Worm (Caenorhabditis elegans) whole organism, L1 larva: ENCODE results near the gene Y54F10BM.13.

Experiments
- C04F5.9 ChIP-seq: sonication (generic microtip); optimal IDR thresholded peaks from 2 replicates; lab custom pipeline; 2016; ENCODE audit warnings: missing genetic modification characterization, missing compliant biosample characterization
- F16B12.6 ChIP-seq: fragments of 150-350 bp; optimal IDR thresholded peaks from 2 replicates; lab custom pipeline; 2014; ENCODE audit warnings: missing biosample characterization, missing genetic modification characterization
- Y116A8C.19 ChIP-seq: sonication (generic microtip); optimal IDR thresholded peaks from 2 replicates; lab custom pipeline; 2016; ENCODE audit warnings: missing compliant biosample characterization, missing genetic modification characterization, borderline replicate concordance
- aha-1 ChIP-seq: fragments of 150-350 bp; optimal IDR thresholded peaks from 2 replicates; lab custom pipeline; 2014; ENCODE audit warnings: missing biosample characterization, missing genetic modification characterization
- aly-2 ChIP-seq: fragments of 150-350 bp; optimal IDR thresholded peaks from 2 replicates; lab custom pipeline; 2014; ENCODE audit warnings: missing biosample characterization, missing genetic modification characterization
- ama-1 ChIP-seq: fragments of 150-350 bp; optimal IDR thresholded peaks from 2 replicates; lab custom pipeline; 2014
- ceh-63 ChIP-seq: fragments of 200-800 bp; sonication (Bioruptor generic); optimal IDR thresholded peaks from 2 replicates; lab custom pipeline; 2018; ENCODE audit warnings: mild to moderate bottlenecking, missing genetic modification characterization, missing compliant biosample characterization
- ceh-8 ChIP-seq: fragments of 200-800 bp; sonication (Bioruptor generic); optimal IDR thresholded peaks from 2 replicates; lab custom pipeline; 2018; ENCODE audit warnings: mild to moderate bottlenecking, missing genetic modification characterization, moderate library complexity, missing compliant biosample characterization
- ceh-82 ChIP-seq, 3 experiments: fragments of 150-350 bp in 1 of 3; sonication (generic microtip) in 2 of 3; optimal IDR thresholded peaks; 2 replicates each; lab custom pipeline; 2014 to 2017; ENCODE audit warnings: missing biosample characterization in 3 of 3, missing genetic modification characterization in 3 of 3
- ceh-88 ChIP-seq: fragments of 200-800 bp; sonication (Bioruptor generic); IDR thresholded peaks from 2 replicates; pipeline ENCODE4 v1.3.6; 2022; ENCODE audit warnings: missing genetic modification characterization, missing compliant biosample characterization
- dpl-1 ChIP-seq, 3 experiments: fragments of 150-350 bp in 2 of 3; sonication (generic microtip) in 1 of 3; optimal IDR thresholded peaks; 2 replicates each; lab custom pipeline; 2014 to 2017; ENCODE audit warnings: missing biosample characterization in 3 of 3, missing genetic modification characterization in 3 of 3, missing genetic modification reagents in 3 of 3
- efl-1 ChIP-seq, 4 experiments: fragments of 150-350 bp; optimal IDR thresholded peaks in 3 of 4; peaks in 1 of 4; 1 replicate in 1 of 4; 2 replicates in 3 of 4; lab custom pipeline; 2014; ENCODE audit warnings: missing biosample characterization in 2 of 4, missing genetic modification characterization in 2 of 4, missing genetic modification reagents in 2 of 4
- efl-3 ChIP-seq: fragments of 200-800 bp; sonication (Bioruptor generic); optimal IDR thresholded peaks from 2 replicates; lab custom pipeline; 2018; ENCODE audit warnings: mild to moderate bottlenecking, missing genetic modification characterization, missing compliant biosample characterization
- egl-13 ChIP-seq: sonication (generic microtip); optimal IDR thresholded peaks from 2 replicates; lab custom pipeline; 2016; ENCODE audit warnings: missing genotype, missing genetic modification reagents, missing genetic modification characterization, missing compliant biosample characterization
- egl-27 ChIP-seq, 2 experiments: fragments of 150-350 bp in 1 of 2; sonication (generic microtip); optimal IDR thresholded peaks; 3 replicates each; lab custom pipeline; 2017 to 2018; ENCODE audit warnings: missing biosample characterization in 2 of 2, missing genetic modification characterization in 2 of 2, missing genetic modification reagents in 2 of 2
- elt-2 ChIP-seq: sonication (generic microtip); optimal IDR thresholded peaks from 2 replicates; lab custom pipeline; 2016; ENCODE audit warnings: missing genetic modification characterization, mild to moderate bottlenecking, inconsistent platforms, missing compliant biosample characterization, missing genetic modification reagents
- fkh-4 ChIP-seq: sonication (generic microtip); optimal IDR thresholded peaks from 2 replicates; lab custom pipeline; 2016; ENCODE audit warnings: missing compliant biosample characterization, missing genetic modification characterization, borderline replicate concordance
- hlh-17 ChIP-seq: fragments of 200-800 bp; sonication (Bioruptor generic); optimal IDR thresholded peaks from 2 replicates; lab custom pipeline; 2018; ENCODE audit warnings: missing genetic modification characterization, mild to moderate bottlenecking, missing compliant biosample characterization, moderate library complexity, borderline replicate concordance
- irx-1 ChIP-seq: sonication (generic microtip); optimal IDR thresholded peaks from 2 replicates; lab custom pipeline; 2016; ENCODE audit warnings: missing genetic modification characterization, missing compliant biosample characterization
- jun-1 ChIP-seq: fragments of 150-350 bp; optimal IDR thresholded peaks from 2 replicates; lab custom pipeline; 2014; ENCODE audit warnings: missing biosample characterization, missing genetic modification reagents, missing genetic modification characterization
- lin-14 ChIP-seq: fragments of 200-800 bp; sonication (Bioruptor generic); optimal IDR thresholded peaks from 2 replicates; lab custom pipeline; 2018; ENCODE audit warnings: mild to moderate bottlenecking, missing genetic modification characterization, moderate library complexity, missing compliant biosample characterization
- lin-15B ChIP-seq: fragments of 150-350 bp; sonication (generic microtip); optimal IDR thresholded peaks from 3 replicates; lab custom pipeline; 2014; ENCODE audit warnings: missing biosample characterization, missing genetic modification characterization
- lsy-2 ChIP-seq, 2 experiments: fragments of 150-350 bp; optimal IDR thresholded peaks; 2 replicates each; lab custom pipeline; 2014; ENCODE audit warnings: missing biosample characterization in 2 of 2, missing genetic modification characterization in 2 of 2
- mab-9 ChIP-seq: fragments of 200-800 bp; sonication (Bioruptor generic); IDR thresholded peaks from 2 replicates; pipeline ENCODE4 v1.3.6; 2022; ENCODE audit warnings: missing genetic modification reagents, missing genetic modification characterization, missing compliant biosample characterization
- mep-1 ChIP-seq: fragments of 150-350 bp; optimal IDR thresholded peaks from 2 replicates; lab custom pipeline; 2014; ENCODE audit warnings: missing biosample characterization, missing genetic modification characterization
- nhr-11 ChIP-seq: fragments of 150-350 bp; optimal IDR thresholded peaks from 2 replicates; lab custom pipeline; 2014; ENCODE audit warnings: missing biosample characterization, missing genetic modification characterization
- nhr-20 ChIP-seq: sonication (generic microtip); optimal IDR thresholded peaks from 2 replicates; lab custom pipeline; 2016; ENCODE audit warnings: mild to moderate bottlenecking, missing genetic modification characterization, missing compliant biosample characterization
- nhr-237 ChIP-seq: fragments of 150-350 bp; optimal IDR thresholded peaks from 2 replicates; lab custom pipeline; 2014; ENCODE audit warnings: missing biosample characterization, missing genetic modification characterization
- nhr-47 ChIP-seq: sonication (generic microtip); optimal IDR thresholded peaks from 2 replicates; lab custom pipeline; 2016; ENCODE audit warnings: mild to moderate bottlenecking, missing genetic modification characterization, moderate library complexity, missing compliant biosample characterization
- nhr-71 ChIP-seq: sonication (generic microtip); optimal IDR thresholded peaks from 2 replicates; lab custom pipeline; 2016; ENCODE audit warnings: mild to moderate bottlenecking, missing genetic modification characterization, moderate library complexity, missing compliant biosample characterization
- nhr-76 ChIP-seq: sonication (generic microtip); optimal IDR thresholded peaks from 2 replicates; lab custom pipeline; 2017; ENCODE audit warnings: missing biosample characterization, missing genetic modification characterization
- nhr-77 ChIP-seq: fragments of 150-350 bp; optimal IDR thresholded peaks from 2 replicates; lab custom pipeline; 2014; ENCODE audit warnings: missing biosample characterization, missing genetic modification characterization
- nhr-85 ChIP-seq: sonication (generic microtip); peaks from one replicate; lab custom pipeline; 2016; ENCODE audit warnings: missing genetic modification characterization, inconsistent platforms, missing compliant biosample characterization
- pag-3 ChIP-seq: sonication (generic microtip); optimal IDR thresholded peaks from 2 replicates; lab custom pipeline; 2017; ENCODE audit warnings: missing genetic modification characterization, mild to moderate bottlenecking, missing compliant biosample characterization, antibody characterized with exemption, borderline replicate concordance; ENCODE audit not compliant: insufficient read depth
- pax-3 ChIP-seq: fragments of 200-800 bp; sonication (Bioruptor generic); optimal IDR thresholded peaks from 2 replicates; lab custom pipeline; 2018; ENCODE audit warnings: mild to moderate bottlenecking, missing genetic modification characterization, moderate library complexity, missing compliant biosample characterization
- pqm-1 ChIP-seq: sonication (generic microtip); optimal IDR thresholded peaks from 3 replicates; lab custom pipeline; 2017; ENCODE audit warnings: missing biosample characterization, missing genetic modification characterization
- skn-1 ChIP-seq: fragments of 150-350 bp; optimal IDR thresholded peaks from 2 replicates; lab custom pipeline; 2014; ENCODE audit warnings: missing biosample characterization, missing genetic modification characterization
- sptf-1 ChIP-seq: fragments of 150-350 bp; optimal IDR thresholded peaks from 2 replicates; lab custom pipeline; 2014; ENCODE audit warnings: missing biosample characterization, missing genetic modification characterization
- tbx-2 ChIP-seq: sonication (generic microtip); optimal IDR thresholded peaks from 2 replicates; lab custom pipeline; 2016; ENCODE audit warnings: missing genetic modification characterization, missing compliant biosample characterization
- unc-30 ChIP-seq: sonication (generic microtip); optimal IDR thresholded peaks from 2 replicates; lab custom pipeline; 2017; ENCODE audit warnings: missing biosample characterization, missing genetic modification characterization
- unc-98 ChIP-seq: fragments of 200-800 bp; sonication (Bioruptor generic); IDR thresholded peaks from 2 replicates; pipeline ENCODE4 v1.3.6; 2022; ENCODE audit warnings: missing genetic modification characterization, missing compliant biosample characterization
- vab-15 ChIP-seq: sonication (generic microtip); optimal IDR thresholded peaks from 2 replicates; lab custom pipeline; 2017; ENCODE audit warnings: missing genotype, mild to moderate bottlenecking, missing genetic modification characterization, missing compliant biosample characterization
- zag-1 ChIP-seq: fragments of 150-350 bp; optimal IDR thresholded peaks from 2 replicates; lab custom pipeline; 2014; ENCODE audit warnings: missing biosample characterization, missing genetic modification characterization
- ztf-4 ChIP-seq: fragments of 150-350 bp; optimal IDR thresholded peaks from 2 replicates; lab custom pipeline; 2014; ENCODE audit warnings: missing biosample characterization, missing genetic modification characterization

Y54F10BM.13 gene

DNA sequence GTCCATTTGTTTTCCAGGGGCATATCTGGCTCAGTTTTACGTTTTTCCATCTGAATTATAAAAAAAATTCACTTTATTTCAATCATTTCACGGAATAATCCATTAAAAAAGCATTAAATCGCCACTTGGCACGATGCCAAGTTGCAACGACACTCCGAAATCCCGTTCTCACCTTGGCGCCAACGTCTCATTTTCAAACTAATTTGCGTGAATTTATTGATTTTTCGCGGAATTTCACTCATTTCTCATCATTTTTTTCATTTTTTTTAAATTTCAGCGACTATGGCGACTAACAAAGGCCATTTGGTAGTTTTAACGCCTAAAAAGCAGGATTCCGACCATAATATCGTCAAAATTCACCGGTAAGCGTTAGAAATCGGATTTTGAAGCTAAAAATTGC lies 45.0 kb upstream of the Y54F10BM.13 start, which contains the start of gene H14E04.2 (continued):
- TF ChIP-seq mep-1 (tag; lab: Kevin White, UChicago) = peak; percentile 86
- no peak for TF ChIP-seq ceh-63
- peak; percentile 57 for TF ChIP-seq nhr-77 (tag; lab: Kevin White, UChicago)
- peak; percentile 94 to 96 (median 95) for TF ChIP-seq dpl-1 (GFP tag; optimal IDR thresholded peaks at IDR 0.05; lab: Kevin White, UChicago)
- TF ChIP-seq C04F5.9 (tag; lab: Kevin White, UChicago) = no peak
- peak; percentile 72 for TF ChIP-seq jun-1
- 0 out of 2 replicates have a peak, but pooled peaks have one; percentile 24 for TF ChIP-seq ceh-88 (GFP tag; lab: Robert Waterston, UW)
- peak; percentile 58 for TF ChIP-seq skn-1
- TF ChIP-seq elt-2 (tag; lab: Kevin White, UChicago) = peak; percentile 19
- TF ChIP-seq pax-3 (tag; lab: Kevin White, UChicago) = peak; percentile 73
- peak; percentile 75 for TF ChIP-seq vab-15 (tag; lab: Kevin White, UChicago)
- peak; percentile 85 for TF ChIP-seq lin-14 (GFP tag; lab: Kevin White, UChicago)
- peak; percentile 23 for TF ChIP-seq fkh-4 (tag; lab: Kevin White, UChicago)
- peak; percentile 65 for TF ChIP-seq egl-13 (tag; lab: Kevin White, UChicago)
- TF ChIP-seq pqm-1 (tag; lab: Kevin White, UChicago) = no peak
- no peak for TF ChIP-seq ztf-4
- peak; percentile 87 for TF ChIP-seq nhr-71
- TF ChIP-seq nhr-11 = peak; percentile 0
- TF ChIP-seq Y116A8C.19 = no peak
- peak; percentile 84 to 92 for TF ChIP-seq lsy-2 (tag; optimal IDR thresholded peaks at IDR 0.05; lab: Kevin White, UChicago)
- no peak for TF ChIP-seq aha-1
- peak; percentile 79 for TF ChIP-seq nhr-20 (tag; lab: Kevin White, UChicago)
- peak; percentile 63 for TF ChIP-seq irx-1

DNA sequence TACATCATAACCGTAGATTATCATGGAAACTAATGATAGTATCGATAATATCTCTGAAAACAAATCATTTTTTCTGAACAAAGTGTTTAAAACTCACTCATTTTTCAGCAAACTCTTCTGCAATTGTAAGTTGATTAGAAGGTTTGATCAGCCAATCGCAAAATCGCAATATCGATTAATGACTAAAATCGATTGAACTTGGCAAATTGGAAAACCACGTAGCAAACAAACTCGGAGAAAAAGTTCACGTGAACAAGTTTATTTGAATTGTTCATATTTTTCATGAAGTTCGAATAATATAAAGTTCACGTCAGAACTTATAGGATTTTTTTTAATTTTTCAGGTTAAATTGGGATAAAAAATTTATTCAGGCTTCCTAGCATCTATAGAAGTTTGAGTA lies 41.0 kb upstream of the Y54F10BM.13 start, which contains the start of gene H04J21.1:
Gene H04J21.1 (minus strand): TSS at position 101 of the 400 bp plus-strand sequence.
- no peak for TF ChIP-seq sptf-1
- no peak for TF ChIP-seq nhr-47 (tag; lab: Kevin White, UChicago)
- no peak for TF ChIP-seq lsy-2 (tag; optimal IDR thresholded peaks at IDR 0.05; lab: Kevin White, UChicago)
- TF ChIP-seq jun-1 = no peak
- TF ChIP-seq efl-1 (optimal IDR thresholded peaks at IDR 0.05; lab: Kevin White, UChicago) = no peak
- TF ChIP-seq efl-1 (GFP tag; optimal IDR thresholded peaks at IDR 0.05 in 1 of 2; lab: Kevin White, UChicago) = no peak
- no peak for TF ChIP-seq lin-15B (tag; lab: Kevin White, UChicago)
- no peak for TF ChIP-seq pax-3 (tag; lab: Kevin White, UChicago)
- TF ChIP-seq elt-2 (tag; lab: Kevin White, UChicago) = no peak
- TF ChIP-seq pag-3 = no peak
- TF ChIP-seq mep-1 (tag; lab: Kevin White, UChicago) = no peak
- TF ChIP-seq nhr-237 (tag; lab: Kevin White, UChicago) = no peak

DNA sequence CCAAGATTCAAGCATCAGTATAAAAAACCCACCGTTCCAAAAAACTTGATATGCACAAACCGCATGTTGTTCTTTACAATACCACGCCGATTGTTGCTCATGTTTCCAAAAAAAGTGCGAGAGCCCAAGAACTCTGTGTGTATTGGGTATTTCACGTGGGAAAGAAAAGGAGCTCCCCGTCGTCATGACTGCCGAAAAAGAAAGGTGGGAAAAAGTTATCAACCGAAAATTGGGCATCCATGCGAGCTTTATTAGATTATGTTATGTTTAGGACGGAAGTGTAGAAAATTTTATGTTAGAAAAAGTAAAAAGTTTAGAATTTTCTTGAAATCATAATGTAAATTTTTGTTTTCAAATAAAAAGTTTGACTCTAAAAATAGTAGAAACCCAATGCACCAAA lies 37.5 kb upstream of the Y54F10BM.13 start, which contains the start of gene H04J21.4:
Gene H04J21.4 (minus strand): TSS at position 101 of the 400 bp plus-strand sequence.
- TF ChIP-seq unc-30 (tag; lab: Kevin White, UChicago) (no peak), pag-3 (no peak), nhr-76 (no peak), ama-1 (lab: Kevin White, UChicago) (no peak), unc-98 (GFP tag; lab: Robert Waterston, UW) (no peak), F16B12.6 (no peak), nhr-85 (tag; lab: Kevin White, UChicago) (peak; percentile 39), aly-2 (no peak)

DNA sequence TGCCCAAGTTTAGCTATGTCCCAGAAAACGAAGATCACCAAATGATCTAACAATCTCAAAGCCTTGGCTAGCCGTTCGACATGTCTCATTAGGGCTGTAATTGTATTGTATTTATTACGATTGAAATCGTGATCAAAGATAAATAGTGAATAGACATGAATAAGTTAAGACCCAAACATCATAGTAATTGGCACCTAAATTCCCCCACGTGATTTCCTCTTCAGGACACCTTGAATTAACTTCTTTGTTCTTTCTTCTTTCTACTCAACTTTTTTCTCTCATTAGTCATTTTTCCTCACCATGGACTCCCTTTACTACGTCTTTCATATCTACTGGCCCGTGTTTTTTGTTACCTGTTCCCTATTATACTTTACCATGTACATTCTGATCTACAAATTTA lies 31.8 kb upstream of the Y54F10BM.13 start, which contains the start of gene srd-69:
Gene srd-69 (plus strand): TSS at position 301 of the 400 bp plus-strand sequence.
- TF ChIP-seq tbx-2 (tag; lab: Kevin White, UChicago) = no peak
- no peak for TF ChIP-seq nhr-20 (tag; lab: Kevin White, UChicago)
- TF ChIP-seq lsy-2 (tag; optimal IDR thresholded peaks at IDR 0.05; lab: Kevin White, UChicago) = no peak
- no peak for TF ChIP-seq egl-27 (tag; optimal IDR thresholded peaks at IDR 0.05; lab: Kevin White, UChicago)
- TF ChIP-seq lin-14 (GFP tag; lab: Kevin White, UChicago) = no peak
- no peak for TF ChIP-seq nhr-85 (tag; lab: Kevin White, UChicago)
- TF ChIP-seq hlh-17 (GFP tag; lab: Kevin White, UChicago) = no peak
- no peak for TF ChIP-seq ama-1 (lab: Kevin White, UChicago)
- TF ChIP-seq ceh-82 (tag; optimal IDR thresholded peaks at IDR 0.05; lab: Kevin White, UChicago) = no peak
- TF ChIP-seq ceh-8 (GFP tag; lab: Kevin White, UChicago) = no peak
- TF ChIP-seq mab-9 (GFP tag; lab: Robert Waterston, UW) = no peak
- no peak for TF ChIP-seq mep-1 (tag; lab: Kevin White, UChicago)
- TF ChIP-seq ztf-4 = no peak
- TF ChIP-seq efl-3 (GFP tag; lab: Kevin White, UChicago) = no peak
- no peak for TF ChIP-seq zag-1
